Worm (Caenorhabditis elegans) whole organism, early embryonic: ENCODE results near the gene sdc-3.

Experiments used
- F13C5.2 ChIP-seq: sonication (generic microtip); optimal IDR thresholded peaks from 2 replicates; lab custom pipeline; 2017; ENCODE audit warnings: mild to moderate bottlenecking, missing genetic modification characterization, inconsistent platforms, missing compliant biosample characterization
- ama-1 ChIP-seq: fragments of 150-350 bp; optimal IDR thresholded peaks from 2 replicates; lab custom pipeline; 2014
- ceh-36 ChIP-seq: sonication (generic microtip); optimal IDR thresholded peaks from 2 replicates; lab custom pipeline; 2016; ENCODE audit warnings: missing genetic modification characterization, inconsistent platforms, missing compliant biosample characterization
- flt-1 ChIP-seq: fragments of 200-800 bp; sonication (Bioruptor generic); IDR thresholded peaks from 2 replicates; pipeline ENCODE4 v1.3.6; 2022; ENCODE audit warnings: missing genetic modification characterization, missing compliant biosample characterization
- hnd-1 ChIP-seq: sonication (generic microtip); optimal IDR thresholded peaks from 2 replicates; lab custom pipeline; 2016; ENCODE audit warnings: missing genetic modification characterization, missing compliant biosample characterization
- scrt-1 ChIP-seq: fragments of 200-800 bp; sonication (Bioruptor generic); IDR thresholded peaks from 2 replicates; pipeline ENCODE4 v1.3.6; 2022; ENCODE audit warnings: missing genetic modification characterization, missing compliant biosample characterization
- sea-1 ChIP-seq: fragments of 200-800 bp; sonication (Bioruptor generic); conservative IDR thresholded peaks from 2 replicates; pipeline ENCODE4 v1.3.6; 2022; ENCODE audit warnings: missing genetic modification characterization, missing compliant biosample characterization
- tbx-11 ChIP-seq: fragments of 200-800 bp; sonication (Bioruptor generic); IDR thresholded peaks from 2 replicates; pipeline ENCODE4 v1.3.6; 2022; ENCODE audit warnings: missing genetic modification characterization, missing compliant biosample characterization
- tbx-37 ChIP-seq: fragments of 200-800 bp; sonication (Bioruptor generic); conservative IDR thresholded peaks from 2 replicates; pipeline ENCODE4 v1.3.6; 2022; ENCODE audit warnings: missing genetic modification reagents, missing genetic modification characterization, missing compliant biosample characterization

DNA sequence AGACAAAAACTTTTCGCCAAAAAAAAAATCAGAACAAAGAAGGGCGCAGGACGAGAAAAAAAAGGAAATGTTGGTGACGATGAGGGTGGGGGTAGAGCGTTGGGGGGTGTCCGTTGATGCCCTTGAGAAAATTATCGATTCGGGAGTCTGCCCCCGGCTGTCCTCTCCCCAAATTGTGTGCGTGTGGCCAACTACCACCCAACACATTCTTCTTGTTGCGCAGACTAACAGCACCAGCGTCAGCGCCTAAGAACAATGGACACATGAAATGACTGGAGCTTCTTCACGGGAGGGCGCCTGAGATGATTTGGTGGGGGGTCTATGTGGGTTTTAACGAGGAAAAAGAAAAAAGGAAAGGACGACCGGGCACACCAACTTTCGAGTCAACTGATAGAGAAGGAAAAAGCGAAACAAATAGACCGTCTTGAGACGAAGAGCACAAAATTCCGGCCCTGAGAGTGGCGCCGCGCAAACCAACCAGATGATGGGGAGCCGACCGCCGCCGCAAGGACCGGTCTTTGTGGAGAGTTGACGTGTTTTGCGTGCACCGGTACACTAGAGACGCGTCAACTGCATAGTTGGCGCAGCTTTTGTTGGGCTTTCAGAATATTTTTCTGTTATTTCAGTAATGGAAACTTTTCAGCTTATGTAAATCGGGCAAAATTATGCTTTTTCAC lies 17.2 kb upstream of the sdc-3 start, which contains the start of gene C25D7.9:
- TF ChIP-seq ama-1 (no peak), tbx-11 (GFP tag; lab: Robert Waterston, UW) (no peak), hnd-1 (tag; lab: Kevin White, UChicago) (no peak), scrt-1 (no peak), tbx-37 (no peak), ceh-36 (no peak), flt-1 (no peak), sea-1 (GFP tag; lab: Robert Waterston, UW) (no peak), F13C5.2 (tag; lab: Kevin White, UChicago) (peak; percentile 75)
